Worm (Caenorhabditis elegans) whole organism, late embryonic: ENCODE data around the gene srz-24.

Experiments
- ama-1 ChIP-seq: fragments of 150-350 bp; optimal IDR thresholded peaks from 2 replicates; lab custom pipeline; 2014
- ceh-30 ChIP-seq: fragments of 150-350 bp; optimal IDR thresholded peaks from 2 replicates; lab custom pipeline; 2014; ENCODE audit warnings: missing biosample characterization, missing genetic modification characterization
- hlh-6 ChIP-seq: sonication (generic microtip); optimal IDR thresholded peaks from 2 replicates; lab custom pipeline; 2016; ENCODE audit warnings: missing genotype, missing genetic modification characterization, missing compliant biosample characterization
- lin-11 ChIP-seq: fragments of 200-800 bp; sonication (Bioruptor generic); optimal IDR thresholded peaks from 2 replicates; lab custom pipeline; 2018; ENCODE audit warnings: mild to moderate bottlenecking, missing genetic modification characterization, missing compliant biosample characterization
- nhr-11 ChIP-seq: fragments of 150-350 bp; optimal IDR thresholded peaks from 2 replicates; lab custom pipeline; 2014; ENCODE audit warnings: missing biosample characterization, missing genetic modification characterization
- pag-3 ChIP-seq: sonication (generic microtip); optimal IDR thresholded peaks from 2 replicates; lab custom pipeline; 2016; ENCODE audit warnings: missing compliant biosample characterization, missing genetic modification characterization, borderline replicate concordance
- pha-4 ChIP-seq: fragments of 150-350 bp; optimal IDR thresholded peaks from 2 replicates; lab custom pipeline; 2018; ENCODE audit warnings: missing biosample characterization, missing genetic modification reagents, missing genetic modification characterization

DNA sequence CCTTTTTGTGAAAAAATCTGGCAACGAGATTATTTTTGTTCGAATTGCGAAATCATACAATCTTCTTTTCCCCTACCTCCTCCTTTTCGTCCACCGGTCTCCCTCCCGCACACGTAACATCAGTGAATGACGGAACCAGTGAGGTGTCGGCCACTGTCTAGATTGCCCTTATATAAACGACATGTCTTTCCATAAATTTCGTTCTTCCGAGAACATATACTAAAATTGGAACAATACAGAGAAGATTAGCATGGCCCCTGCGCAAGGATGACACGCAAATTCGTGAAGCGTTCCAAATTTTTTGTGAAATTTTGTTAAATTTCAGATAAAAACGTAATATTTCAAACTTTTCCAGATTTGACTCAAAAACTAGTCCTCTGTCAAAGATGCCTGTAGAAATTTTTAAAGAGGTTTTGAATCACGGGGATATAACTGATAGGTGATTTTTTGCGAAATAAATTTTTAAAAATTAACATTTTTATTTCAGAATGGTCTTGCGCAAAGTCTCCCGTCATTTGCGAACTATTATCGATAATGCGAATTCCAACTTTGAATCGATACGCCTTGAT, 50.1 kb downstream of the srz-24 start:
- TF ChIP-seq hlh-6 (tag; lab: Kevin White, UChicago) (no peak), pag-3 (tag; lab: Kevin White, UChicago) (no peak), lin-11 (tag; lab: Kevin White, UChicago) (no peak), ceh-30 (tag; lab: Kevin White, UChicago) (no peak), ama-1 (lab: Kevin White, UChicago) (no peak), nhr-11 (no peak), pha-4 (no peak)
